Worm (Caenorhabditis elegans) whole organism, L1 larva: Measurements from ENCODE around the gene rbr-2.

Source experiments
- nhr-11 ChIP-seq: fragments of 150-350 bp; optimal IDR thresholded peaks from 2 replicates; lab custom pipeline; 2014; ENCODE audit warnings: missing biosample characterization, missing genetic modification characterization
- nhr-20 ChIP-seq: sonication (generic microtip); optimal IDR thresholded peaks from 2 replicates; lab custom pipeline; 2016; ENCODE audit warnings: mild to moderate bottlenecking, missing genetic modification characterization, missing compliant biosample characterization
- unc-62 ChIP-seq: fragments of 150-350 bp; optimal IDR thresholded peaks from 2 replicates; lab custom pipeline; 2014; ENCODE audit warnings: missing biosample characterization, missing genetic modification reagents, missing genetic modification characterization
- zag-1 ChIP-seq: fragments of 150-350 bp; optimal IDR thresholded peaks from 2 replicates; lab custom pipeline; 2014; ENCODE audit warnings: missing biosample characterization, missing genetic modification characterization

DNA sequence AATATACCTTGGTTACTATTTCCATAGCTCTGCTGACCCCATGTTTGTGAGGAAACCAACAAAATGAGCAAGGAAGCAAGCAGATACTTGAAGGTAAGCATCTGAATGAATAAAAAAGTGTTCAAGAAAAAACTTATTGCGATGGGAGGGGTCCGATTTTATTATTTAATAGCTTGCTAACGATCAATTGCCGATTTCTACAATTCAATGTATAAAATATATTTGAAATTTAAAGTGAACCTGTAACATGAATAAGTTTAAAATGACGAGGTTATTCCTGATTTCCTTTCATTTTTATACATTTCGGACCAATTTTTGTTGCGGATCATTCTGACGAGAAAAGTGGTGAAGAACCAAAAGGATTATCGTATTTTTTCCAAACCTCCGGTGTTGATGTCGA, 23.4 kb upstream of the rbr-2 start, which contains the start of gene srlf-13:
- TF ChIP-seq nhr-11 (tag; lab: Kevin White, UChicago): no peak
- no peak for TF ChIP-seq zag-1
- no peak for TF ChIP-seq unc-62
- TF ChIP-seq nhr-20 (tag; lab: Kevin White, UChicago): no peak
